Worm (Caenorhabditis elegans): ENCODE results near the gene F13B12.7.

F13B12.7 gene

ce11 chrIV:10409377-10409776 is 34.2 kb upstream of the F13B12.7 start, which contains the start of gene rfk-1:
Gene rfk-1, minus strand, starts transcription at chrIV:10409477.
- TF ChIP-seq nhr-129 (tag; optimal IDR thresholded peaks at IDR 0.05) (no peak), nhr-6 (tag; optimal IDR thresholded peaks at IDR 0.05) (no peak), mab-5 (tag; optimal IDR thresholded peaks at IDR 0.05) (no peak), C34F6.9 (tag; optimal IDR thresholded peaks at IDR 0.05) (no peak), nhr-12 (tag; optimal IDR thresholded peaks at IDR 0.05) (no peak), nhr-25 (tag; optimal IDR thresholded peaks at IDR 0.05) (no peak), ZK546.5 (tag; optimal IDR thresholded peaks at IDR 0.05) (no peak), sma-9 (GFP tag; optimal IDR thresholded peaks at IDR 0.05) (no peak), sma-9 (tag; optimal IDR thresholded peaks at IDR 0.05) (no peak)

ce11 chrIV:10413828-10414227 is 29.8 kb upstream of the F13B12.7 start, which contains the start of gene R10H10.7:
Gene R10H10.7, minus strand, starts transcription at chrIV:10413928.
- TF ChIP-seq nhr-129 (tag; optimal IDR thresholded peaks at IDR 0.05) = no peak
- TF ChIP-seq lsy-2 (tag; optimal IDR thresholded peaks at IDR 0.05) = no peak
- TF ChIP-seq aly-2 (tag; optimal IDR thresholded peaks at IDR 0.05) = no peak
- TF ChIP-seq nhr-12 (tag; optimal IDR thresholded peaks at IDR 0.05) = no peak
- TF ChIP-seq unc-55 (GFP tag; optimal IDR thresholded peaks at IDR 0.05) = no peak
- no peak for TF ChIP-seq sma-9 (GFP tag; optimal IDR thresholded peaks at IDR 0.05)
- TF ChIP-seq sma-9 (tag; optimal IDR thresholded peaks at IDR 0.05) = no peak
- TF ChIP-seq mdl-1 (tag; optimal IDR thresholded peaks at IDR 0.05) = no peak
- no peak for TF ChIP-seq ztf-1 (GFP tag; conservative IDR thresholded peaks at IDR 0.05)
- no peak for TF ChIP-seq lin-39 (tag; optimal IDR thresholded peaks at IDR 0.05)
- TF ChIP-seq C34F6.9 (tag; optimal IDR thresholded peaks at IDR 0.05) = no peak
- no peak for TF ChIP-seq fos-1 (tag; optimal IDR thresholded peaks at IDR 0.05)
- TF ChIP-seq mab-5 (tag; optimal IDR thresholded peaks at IDR 0.05) = no peak
- no peak for TF ChIP-seq sma-3 (GFP tag; optimal IDR thresholded peaks at IDR 0.05)

- no peak for TF ChIP-seq C34F6.9 (tag; optimal IDR thresholded peaks at IDR 0.05)
- no peak for TF ChIP-seq blmp-1 (tag; optimal IDR thresholded peaks at IDR 0.05; ENCODE audit: insufficient read depth)
- TF ChIP-seq ztf-1 (GFP tag; conservative IDR thresholded peaks at IDR 0.05) = no peak
- no peak for TF ChIP-seq snpc-4 (tag; optimal IDR thresholded peaks at IDR 0.05)
- no peak for TF ChIP-seq nhr-21 (tag; optimal IDR thresholded peaks at IDR 0.05)
- no peak for TF ChIP-seq F13H6.1 (tag; optimal IDR thresholded peaks at IDR 0.05)
- TF ChIP-seq alr-1 (tag; optimal IDR thresholded peaks at IDR 0.05) = no peak
- no peak for TF ChIP-seq skn-1 (tag; optimal IDR thresholded peaks at IDR 0.05)
- no peak for TF ChIP-seq dmd-4 (tag; optimal IDR thresholded peaks at IDR 0.05)
Measured at ce11 chrIV:10417781-10418180, 25.8 kb upstream of the F13B12.7 start, which contains the start of gene F13B12.6. Gene F13B12.6, minus strand, starts transcription at chrIV:10417881.

DNA sequence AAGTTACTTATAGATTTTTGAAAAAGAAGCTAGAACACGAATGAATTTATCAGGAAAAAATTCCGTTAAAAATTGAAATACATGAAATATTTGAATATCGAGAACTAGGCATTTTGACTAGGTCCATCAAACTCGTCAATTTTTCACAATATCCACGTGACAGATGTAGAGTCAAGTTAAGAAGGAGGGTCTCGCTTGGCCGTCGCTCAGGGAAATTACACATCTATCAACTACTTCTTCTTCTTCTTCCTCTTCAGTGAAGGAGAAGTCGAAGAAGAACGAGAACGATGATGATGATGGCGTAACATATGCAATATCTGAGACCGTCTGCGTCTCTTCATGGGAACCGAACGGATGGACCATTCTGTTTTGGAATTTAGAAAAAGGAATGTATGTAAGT is 23.7 kb upstream of the F13B12.7 start:
- TF ChIP-seq aly-2 (tag; optimal IDR thresholded peaks at IDR 0.05) (no peak), crh-2 (tag; optimal IDR thresholded peaks at IDR 0.05) (no peak), nhr-25 (tag; optimal IDR thresholded peaks at IDR 0.05) (peak; percentile 32), nhr-129 (tag; optimal IDR thresholded peaks at IDR 0.05) (peak; percentile 18), nhr-6 (tag; optimal IDR thresholded peaks at IDR 0.05) (no peak), Y55F3AM.14 (GFP tag; optimal IDR thresholded peaks at IDR 0.05) (peak; percentile 1), gmeb-1 (tag; optimal IDR thresholded peaks at IDR 0.05) (no peak), nhr-11 (tag; optimal IDR thresholded peaks at IDR 0.05) (no peak), mab-5 (tag; optimal IDR thresholded peaks at IDR 0.05) (peak; percentile 12), ztf-4 (tag; optimal IDR thresholded peaks at IDR 0.05) (no peak), unc-55 (GFP tag; optimal IDR thresholded peaks at IDR 0.05) (peak; percentile 24), ama-1 (optimal IDR thresholded peaks at IDR 0.05) (no peak), nhr-23 (tag; optimal IDR thresholded peaks at IDR 0.05) (no peak), elt-3 (tag; optimal IDR thresholded peaks at IDR 0.05) (no peak), ceh-16 (tag; optimal IDR thresholded peaks at IDR 0.05) (no peak), C34F6.9 (tag; optimal IDR thresholded peaks at IDR 0.05) (peak; percentile 44)

- TF ChIP-seq fos-1 (tag; optimal IDR thresholded peaks at IDR 0.05) (peak; percentile 71), ceh-82 (tag; optimal IDR thresholded peaks at IDR 0.05) (no peak), dmd-4 (tag; optimal IDR thresholded peaks at IDR 0.05) (no peak)
Measured at ce11 chrIV:10420440-10420839, 23.2 kb upstream of the F13B12.7 start.
